Worm (Caenorhabditis elegans): Measurements from ENCODE around the gene gsp-2.

DNA sequence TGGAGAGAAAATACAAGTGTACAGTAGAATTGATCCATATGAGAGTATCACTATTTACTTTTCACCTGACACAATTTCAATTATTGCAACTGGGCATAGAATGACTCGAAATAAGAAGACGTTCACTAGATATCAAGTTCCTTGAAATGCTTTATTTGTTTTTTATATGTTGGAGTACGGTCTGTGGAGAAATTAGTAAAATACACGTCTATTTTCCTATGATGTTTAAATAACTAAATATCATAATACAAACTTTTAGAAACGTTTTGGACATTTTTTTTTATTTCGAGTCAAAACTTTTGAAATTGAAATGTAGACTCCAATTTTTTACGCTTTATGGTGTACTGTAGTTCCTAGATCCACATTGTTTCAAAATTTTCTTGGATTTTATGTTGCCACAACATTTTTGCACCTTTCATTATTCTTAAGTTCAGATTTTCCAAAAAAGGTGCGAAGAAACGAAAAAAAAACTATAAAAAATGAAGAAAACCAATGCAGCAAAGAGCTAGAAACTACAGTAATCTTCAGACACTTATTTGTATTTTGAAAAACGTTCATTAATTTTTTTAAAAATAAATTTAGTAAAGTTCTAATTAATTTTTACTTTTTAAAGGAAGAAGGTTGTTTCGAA, 33.1 kb downstream of the gsp-2 start:
- TF ChIP-seq ets-4 (GFP tag; optimal IDR thresholded peaks at IDR 0.05) (no peak), unc-62 (GFP tag; optimal IDR thresholded peaks at IDR 0.05) (no peak), sea-2 (GFP tag; IDR thresholded peaks at IDR 0.05) (no peak), nfyb-1 (GFP tag; IDR thresholded peaks at IDR 0.05) (no peak), efl-1 (GFP tag; optimal IDR thresholded peaks at IDR 0.05) (no peak), lir-1 (GFP tag; conservative IDR thresholded peaks at IDR 0.05) (no peak), pha-4 (tag; optimal IDR thresholded peaks at IDR 0.05) (no peak), F55B11.4 (tag; optimal IDR thresholded peaks at IDR 0.05; ENCODE audit: borderline replicate concordance, insufficient read depth) (no peak), ceh-79 (tag; optimal IDR thresholded peaks at IDR 0.05) (no peak), aptf-3 (GFP tag; IDR thresholded peaks at IDR 0.05) (no peak), B0035.1 (tag; optimal IDR thresholded peaks at IDR 0.05) (no peak)
